Fruit fly (Drosophila melanogaster) whole organism, embryonic: ENCODE measurements around the gene CG32163.

Experiments used
- Bdp1 ChIP-seq: fragments of 200-800 bp; sonication (Bioruptor generic); optimal IDR thresholded peaks from 3 replicates; lab custom pipeline; 2016; ENCODE audit warnings: missing biosample characterization, missing genetic modification characterization
- CG10209 ChIP-seq: fragments of 200-800 bp; sonication (Bioruptor generic); optimal IDR thresholded peaks from 3 replicates; lab custom pipeline; 2017; ENCODE audit warnings: missing biosample characterization, mild to moderate bottlenecking, missing genetic modification characterization, missing genetic modification reagents
- CG12071 ChIP-seq: fragments of 200-800 bp; sonication (Bioruptor generic); optimal IDR thresholded peaks from 3 replicates; lab custom pipeline; 2018; ENCODE audit warnings: missing biosample characterization, mild to moderate bottlenecking, missing genetic modification characterization
- CG13624 ChIP-seq: fragments of 200-800 bp; sonication (Bioruptor generic); optimal IDR thresholded peaks from 2 replicates; lab custom pipeline; 2016; ENCODE audit warnings: missing biosample characterization, missing genetic modification characterization
- CG17612 ChIP-seq: fragments of 200-800 bp; sonication (Bioruptor generic); IDR thresholded peaks from 2 replicates; pipeline ENCODE4 v1.3.6; 2022; ENCODE audit warnings: missing biosample characterization, missing genetic modification characterization
- CG2129 ChIP-seq: fragments of 200-800 bp; sonication (Bioruptor generic); IDR thresholded peaks from 2 replicates; pipeline ENCODE4 v1.3.6; 2022; ENCODE audit warnings: missing biosample characterization, missing genetic modification characterization; ENCODE audit not compliant: partially characterized antibody
- CG34224 ChIP-seq: fragments of 200-800 bp; sonication (Bioruptor generic); IDR thresholded peaks from 3 replicates; pipeline ENCODE4 v1.3.6; 2022; ENCODE audit warnings: missing biosample characterization, missing genetic modification characterization; ENCODE audit not compliant: partially characterized antibody
- CG4730 ChIP-seq: fragments of 200-800 bp; sonication (Bioruptor generic); IDR thresholded peaks from 2 replicates; pipeline ENCODE4 v1.3.6; 2022; ENCODE audit warnings: missing biosample characterization, missing genetic modification characterization
- CG5953 ChIP-seq: fragments of 200-800 bp; sonication (Bioruptor generic); IDR thresholded peaks from 2 replicates; pipeline ENCODE4 v1.3.6; 2022; ENCODE audit warnings: missing biosample characterization, missing genetic modification characterization
- CG6254 ChIP-seq: fragments of 200-800 bp; sonication (Bioruptor generic); optimal IDR thresholded peaks from 3 replicates; lab custom pipeline; 2017; ENCODE audit warnings: mild to moderate bottlenecking, missing biosample characterization, missing genetic modification reagents, missing genetic modification characterization
- CG6813 ChIP-seq: fragments of 200-800 bp; sonication (Bioruptor generic); optimal IDR thresholded peaks from 2 replicates; lab custom pipeline; 2017; ENCODE audit warnings: missing biosample characterization, missing genetic modification characterization, mild to moderate bottlenecking, moderate library complexity, missing genetic modification reagents
- CG7357 ChIP-seq: fragments of 200-800 bp; sonication (Bioruptor generic); IDR thresholded peaks from 3 replicates; pipeline ENCODE4 v1.3.6; 2022; ENCODE audit warnings: missing biosample characterization, missing genetic modification characterization
- CG8281 ChIP-seq: fragments of 200-800 bp; sonication (Bioruptor generic); optimal IDR thresholded peaks from 2 replicates; lab custom pipeline; 2018; ENCODE audit warnings: missing biosample characterization, mild to moderate bottlenecking, missing genetic modification characterization, moderate library complexity
- CG8765 ChIP-seq: fragments of 200-800 bp; sonication (Bioruptor generic); IDR thresholded peaks from 2 replicates; pipeline ENCODE4 v1.3.6; 2022; ENCODE audit warnings: missing biosample characterization, missing genetic modification characterization
- CG8924 ChIP-seq: fragments of 200-800 bp; optimal IDR thresholded peaks from 3 replicates; lab custom pipeline; 2019; ENCODE audit warnings: missing biosample characterization, mild to moderate bottlenecking, missing genetic modification characterization, moderate library complexity
- CTCF ChIP-seq: fragments of 200-800 bp; sonication (Bioruptor generic); optimal IDR thresholded peaks from 2 replicates; lab custom pipeline; 2017; ENCODE audit warnings: missing biosample characterization, mild to moderate bottlenecking, missing genetic modification characterization, moderate library complexity
- D19B ChIP-seq: fragments of 200-800 bp; sonication (Bioruptor generic); optimal IDR thresholded peaks from 2 replicates; lab custom pipeline; 2017; ENCODE audit warnings: missing biosample characterization, mild to moderate bottlenecking, missing genetic modification characterization
- Dll ChIP-seq: fragments of 200-800 bp; sonication (Bioruptor generic); IDR thresholded peaks from 4 replicates; pipeline ENCODE4 v1.3.6; 2022; ENCODE audit warnings: missing biosample characterization, missing genetic modification characterization; ENCODE audit not compliant: partially characterized antibody
- Dp ChIP-seq: fragments of 200-800 bp; sonication (Bioruptor generic); optimal IDR thresholded peaks from 2 replicates; lab custom pipeline; 2018; ENCODE audit warnings: missing biosample characterization, mild to moderate bottlenecking, missing genetic modification characterization, moderate library complexity
- E2f1 ChIP-seq: fragments of 200-800 bp; sonication (Bioruptor generic); IDR thresholded peaks from 2 replicates; pipeline ENCODE4 v1.3.6; 2022; ENCODE audit warnings: missing biosample characterization, missing genetic modification characterization
- E2f2 ChIP-seq: fragments of 200-800 bp; sonication (Bioruptor generic); IDR thresholded peaks from 2 replicates; pipeline ENCODE4 v1.3.6; 2022; ENCODE audit warnings: missing biosample characterization, missing genetic modification characterization
- Elba2 ChIP-seq: fragments of 200-800 bp; sonication (Bioruptor generic); optimal IDR thresholded peaks from 3 replicates; lab custom pipeline; 2016; ENCODE audit warnings: missing biosample characterization, missing genetic modification characterization
- Fer3 ChIP-seq: fragments of 200-800 bp; sonication (Bioruptor generic); optimal IDR thresholded peaks from 2 replicates; lab custom pipeline; 2018; ENCODE audit warnings: missing biosample characterization, mild to moderate bottlenecking, missing genetic modification characterization, moderate library complexity
- HLHmδ ChIP-seq: fragments of 200-800 bp; sonication (Bioruptor generic); optimal IDR thresholded peaks from 2 replicates; lab custom pipeline; 2018; ENCODE audit warnings: missing biosample characterization, mild to moderate bottlenecking, missing genetic modification characterization, moderate library complexity
- Hmr ChIP-seq: fragments of 200-800 bp; sonication (Bioruptor generic); optimal IDR thresholded peaks from 3 replicates; lab custom pipeline; 2017; ENCODE audit warnings: mild to moderate bottlenecking, missing biosample characterization, missing genetic modification reagents, missing genetic modification characterization
- Hmx ChIP-seq: fragments of 200-800 bp; sonication (Bioruptor generic); optimal IDR thresholded peaks from 2 replicates; lab custom pipeline; 2016; ENCODE audit warnings: missing biosample characterization, missing genetic modification characterization
- Mrtf ChIP-seq: fragments of 200-800 bp; sonication (Bioruptor generic); IDR thresholded peaks from 3 replicates; pipeline ENCODE4 v1.3.6; 2022; ENCODE audit warnings: missing biosample characterization, missing genetic modification characterization
- Neu2 ChIP-seq: fragments of 200-800 bp; sonication (Bioruptor generic); optimal IDR thresholded peaks from 3 replicates; lab custom pipeline; 2016; ENCODE audit warnings: missing biosample characterization, missing genetic modification characterization, borderline replicate concordance
- Spps ChIP-seq: fragments of 200-800 bp; sonication (Bioruptor generic); optimal IDR thresholded peaks from 2 replicates; lab custom pipeline; 2018; ENCODE audit warnings: missing biosample characterization, mild to moderate bottlenecking, missing genetic modification characterization
- Taf1 ChIP-seq: fragments of 200-800 bp; sonication (Bioruptor generic); IDR thresholded peaks from 2 replicates; pipeline ENCODE4 v1.3.6; 2022; ENCODE audit warnings: missing biosample characterization, missing genetic modification characterization
- Tbp ChIP-seq: fragments of >200 bp; optimal IDR thresholded peaks from 2 replicates; lab custom pipeline; 2018; ENCODE audit warnings: missing biosample characterization, missing genetic modification characterization
- Vsx1 ChIP-seq: fragments of 200-800 bp; sonication (Bioruptor generic); optimal IDR thresholded peaks from 2 replicates; lab custom pipeline; 2017; ENCODE audit warnings: missing biosample characterization, mild to moderate bottlenecking, missing genetic modification characterization, missing genetic modification reagents
- aop ChIP-seq: fragments of 200-800 bp; sonication (Bioruptor generic); IDR thresholded peaks from 2 replicates; pipeline ENCODE4 v1.3.6; 2022; ENCODE audit warnings: missing biosample characterization, missing genetic modification characterization
- bbx ChIP-seq: fragments of 200-800 bp; sonication (Bioruptor generic); IDR thresholded peaks from 2 replicates; pipeline ENCODE4 v1.3.6; 2022; ENCODE audit warnings: missing biosample characterization, missing genetic modification characterization; ENCODE audit not compliant: partially characterized antibody
- btn ChIP-seq: fragments of 200-800 bp; sonication (Bioruptor generic); optimal IDR thresholded peaks from 2 replicates; lab custom pipeline; 2016; ENCODE audit warnings: missing biosample characterization, missing genetic modification characterization
- cg ChIP-seq: fragments of 200-800 bp; sonication (Bioruptor generic); optimal IDR thresholded peaks from 3 replicates; lab custom pipeline; 2019; ENCODE audit warnings: missing biosample characterization, mild to moderate bottlenecking, missing genetic modification characterization, moderate library complexity
- chm ChIP-seq: fragments of 200-800 bp; sonication (Bioruptor generic); IDR thresholded peaks from 2 replicates; pipeline ENCODE4 v1.3.6; 2022; ENCODE audit warnings: missing biosample characterization, missing genetic modification characterization
- croc ChIP-seq: fragments of 200-800 bp; sonication (Bioruptor generic); conservative IDR thresholded peaks from 3 replicates; pipeline ENCODE4 v1.3.6; 2022; ENCODE audit warnings: missing biosample characterization, missing genetic modification characterization
- da ChIP-seq: fragments of 200-800 bp; sonication (Bioruptor generic); optimal IDR thresholded peaks from 2 replicates; lab custom pipeline; 2016; ENCODE audit warnings: missing biosample characterization, missing genetic modification characterization
- dpn ChIP-seq, 2 experiments: fragments of 200-800 bp; sonication (Bioruptor generic); optimal IDR thresholded peaks; 3 replicates each; lab custom pipeline; 2016; ENCODE audit warnings: missing biosample characterization in 2 of 2, missing genetic modification characterization in 2 of 2
- fd96Cb ChIP-seq: fragments of 200-800 bp; sonication (Bioruptor generic); optimal IDR thresholded peaks from 2 replicates; lab custom pipeline; 2018; ENCODE audit warnings: missing biosample characterization, mild to moderate bottlenecking, missing genetic modification characterization, moderate library complexity
- gsb ChIP-seq: fragments of 200-800 bp; sonication (Bioruptor generic); IDR thresholded peaks from 2 replicates; pipeline ENCODE4 v1.3.6; 2022; ENCODE audit warnings: missing biosample characterization, missing genetic modification characterization
- gt ChIP-seq: fragments of 200-800 bp; sonication (Bioruptor generic); IDR thresholded peaks from 2 replicates; pipeline ENCODE4 v1.3.6; 2022; ENCODE audit warnings: missing biosample characterization, missing genetic modification characterization
- jumu ChIP-seq: fragments of 200-800 bp; sonication (Bioruptor generic); optimal IDR thresholded peaks from 3 replicates; lab custom pipeline; 2016; ENCODE audit warnings: missing biosample characterization, missing genetic modification characterization
- nerfin-2 ChIP-seq: fragments of 200-800 bp; sonication (Bioruptor generic); IDR thresholded peaks from 2 replicates; pipeline ENCODE4 v1.3.6; 2022; ENCODE audit warnings: missing biosample characterization, missing genetic modification characterization; ENCODE audit not compliant: partially characterized antibody
- pho ChIP-seq: fragments of 200-800 bp; sonication (Bioruptor generic); optimal IDR thresholded peaks from 2 replicates; lab custom pipeline; 2016; ENCODE audit warnings: missing biosample characterization, missing genetic modification characterization
- pum ChIP-seq: fragments of 200-800 bp; sonication (Bioruptor generic); optimal IDR thresholded peaks from 2 replicates; lab custom pipeline; 2016; ENCODE audit warnings: missing biosample characterization, missing genetic modification characterization
- sens ChIP-seq: fragments of 200-800 bp; sonication (Bioruptor generic); peaks from one replicate; lab custom pipeline; 2016; ENCODE audit warnings: missing biosample characterization, missing genetic modification characterization
- stc ChIP-seq: fragments of 200-800 bp; sonication (Bioruptor generic); IDR thresholded peaks from 2 replicates; pipeline ENCODE4 v1.3.6; 2022; ENCODE audit warnings: missing biosample characterization, missing genetic modification characterization
- stwl ChIP-seq: fragments of 200-800 bp; sonication (Bioruptor generic); optimal IDR thresholded peaks from 3 replicates; lab custom pipeline; 2018; ENCODE audit warnings: missing biosample characterization, mild to moderate bottlenecking, missing genetic modification characterization, moderate library complexity
- wek ChIP-seq: fragments of 200-800 bp; sonication (Bioruptor generic); optimal IDR thresholded peaks from 3 replicates; lab custom pipeline; 2018; ENCODE audit warnings: missing biosample characterization, mild to moderate bottlenecking, missing genetic modification characterization, moderate library complexity
- yki ChIP-seq: fragments of >200 bp; optimal IDR thresholded peaks from 3 replicates; lab custom pipeline; 2018

The CG32163 gene

DNA sequence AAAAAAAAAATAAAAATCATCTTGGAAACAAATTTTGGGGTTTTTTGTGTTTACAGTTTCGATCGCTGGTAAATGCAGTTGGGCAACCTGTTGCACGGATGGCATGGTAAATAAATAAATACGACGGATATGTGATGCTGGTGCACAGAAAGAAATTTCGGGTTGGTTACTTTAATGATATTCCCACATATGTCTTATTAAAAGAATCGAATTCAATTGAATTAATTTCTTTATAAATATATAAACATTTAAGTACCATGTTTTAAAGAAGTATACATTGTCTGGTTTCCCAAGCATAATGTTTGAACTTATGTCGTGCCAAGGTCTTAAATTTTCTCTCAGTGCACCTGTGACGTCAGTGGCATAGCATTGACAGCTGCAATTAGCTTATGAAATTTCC is 19.5 kb upstream of the CG32163 start (continued):
- no peak for TF ChIP-seq Taf1 (GFP tag; lab: Robert Waterston, UW)
- no peak for TF ChIP-seq aop (GFP tag; lab: Robert Waterston, UW)
- no peak for TF ChIP-seq pum
- no peak for TF ChIP-seq CG8765 (GFP tag; lab: Robert Waterston, UW)
- TF ChIP-seq CG8281 (tag; lab: Kevin White, UChicago), result peak; percentile 32
- no peak for TF ChIP-seq gt
- TF ChIP-seq Bdp1 (GFP tag; lab: Kevin White, UChicago), result no peak
- TF ChIP-seq stc (GFP tag; lab: Robert Waterston, UW), result peak; percentile 56
- no peak for TF ChIP-seq Hmr (GFP tag; lab: Kevin White, UChicago)
- TF ChIP-seq bbx (GFP tag; lab: Robert Waterston, UW), result no peak
- TF ChIP-seq CG2129 (GFP tag; lab: Robert Waterston, UW), result no peak
- TF ChIP-seq CG12071, result no peak
- 0 out of 3 replicates have a peak, but pooled peaks have one; percentile 33 for TF ChIP-seq croc (GFP tag; lab: Robert Waterston, UW)
- TF ChIP-seq chm (GFP tag; lab: Robert Waterston, UW), result 0 out of 2 replicates have a peak, but pooled peaks have one; percentile 20
- no peak for TF ChIP-seq HLHmδ (GFP tag; lab: Kevin White, UChicago)
- TF ChIP-seq btn (GFP tag; lab: Kevin White, UChicago), result no peak
- peak; percentile 52; the same call in 1 of the 2 replicates for TF ChIP-seq CG5953
- no peak for TF ChIP-seq yki (lab: Kevin White, UChicago)
- no peak for TF ChIP-seq wek (GFP tag; lab: Kevin White, UChicago)
- TF ChIP-seq Fer3 (tag; lab: Kevin White, UChicago), result peak; percentile 45
- TF ChIP-seq CG4730, result 0 out of 2 replicates have a peak, but pooled peaks have one; percentile 40
- no peak for TF ChIP-seq CG7357 (GFP tag; lab: Robert Waterston, UW)
- peak; percentile 75 for TF ChIP-seq CG8924
- TF ChIP-seq CG10209 (GFP tag; lab: Kevin White, UChicago), result peak; percentile 52
- peak; percentile 50 for TF ChIP-seq E2f1
- TF ChIP-seq CG17612 (GFP tag; lab: Robert Waterston, UW), result no peak
- TF ChIP-seq dpn (GFP tag; optimal IDR thresholded peaks at IDR 0.05; lab: Kevin White, UChicago), result peak in 1 of 2 experiments; percentile 63
- peak; percentile 45 for TF ChIP-seq Spps (tag; lab: Kevin White, UChicago)
- no peak for TF ChIP-seq da (GFP tag; lab: Kevin White, UChicago)
- TF ChIP-seq fd96Cb (tag; lab: Kevin White, UChicago), result peak; percentile 73
- TF ChIP-seq CG13624 (GFP tag; lab: Kevin White, UChicago), result no peak
- no peak for TF ChIP-seq Hmx
- no peak for TF ChIP-seq stwl
- no peak for TF ChIP-seq Neu2
- TF ChIP-seq Dp (GFP tag; lab: Kevin White, UChicago), result no peak
- peak; percentile 65 for TF ChIP-seq CG6254 (GFP tag; lab: Kevin White, UChicago)
- TF ChIP-seq Dll, result no peak
- TF ChIP-seq Elba2 (GFP tag; lab: Kevin White, UChicago), result no peak
- TF ChIP-seq Tbp (GFP tag; lab: Kevin White, UChicago), result no peak
- TF ChIP-seq CG6813 (GFP tag; lab: Kevin White, UChicago), result peak; percentile 2
- TF ChIP-seq E2f2 (GFP tag; lab: Robert Waterston, UW), result peak; percentile 35
- no peak for TF ChIP-seq pho (GFP tag; lab: Kevin White, UChicago)
- TF ChIP-seq sens (GFP tag; lab: Kevin White, UChicago), result peak; percentile 65
- no peak for TF ChIP-seq CG34224
- no peak for TF ChIP-seq CTCF (GFP tag; lab: Kevin White, UChicago)
- no peak for TF ChIP-seq gsb (GFP tag; lab: Robert Waterston, UW)
- TF ChIP-seq cg, result no peak
- no peak for TF ChIP-seq nerfin-2 (GFP tag; lab: Robert Waterston, UW)
- no peak for TF ChIP-seq jumu (GFP tag; lab: Kevin White, UChicago)
- TF ChIP-seq Mrtf (GFP tag; lab: Robert Waterston, UW), result peak; percentile 30; the same call in 1 of the 3 replicates
- peak; percentile 21 for TF ChIP-seq Vsx1 (GFP tag; lab: Kevin White, UChicago)
- TF ChIP-seq D19B, result no peak
